Fruit fly (Drosophila melanogaster) whole organism, adult: ENCODE data around the gene CG10949.

Experiments used
- CG11617 ChIP-seq: fragments of 200-800 bp; sonication (Bioruptor generic); optimal IDR thresholded peaks from 2 replicates; lab custom pipeline; 2017; ENCODE audit warnings: mild to moderate bottlenecking, missing biosample characterization, missing genetic modification reagents, missing genetic modification characterization
- CG14711 ChIP-seq: fragments of 200-800 bp; sonication (Bioruptor generic); optimal IDR thresholded peaks from 2 replicates; lab custom pipeline; 2018; ENCODE audit warnings: missing biosample characterization, mild to moderate bottlenecking, missing genetic modification characterization, moderate library complexity
- CG1620 ChIP-seq: fragments of 200-800 bp; sonication (Bioruptor generic); optimal IDR thresholded peaks from 2 replicates; lab custom pipeline; 2016; ENCODE audit warnings: missing biosample characterization, missing genetic modification characterization
- CG5204 ChIP-seq: fragments of 200-800 bp; sonication (Bioruptor generic); optimal IDR thresholded peaks from 2 replicates; lab custom pipeline; 2016; ENCODE audit warnings: missing biosample characterization, missing genetic modification characterization
- CG7045 ChIP-seq: fragments of 200-800 bp; sonication (Bioruptor generic); optimal IDR thresholded peaks from 2 replicates; lab custom pipeline; 2017; ENCODE audit warnings: missing biosample characterization, mild to moderate bottlenecking, missing genetic modification characterization
- Crg-1 ChIP-seq: fragments of 200-800 bp; sonication (Bioruptor generic); optimal IDR thresholded peaks from 2 replicates; lab custom pipeline; 2016; ENCODE audit warnings: missing biosample characterization, missing genetic modification characterization
- Hr96 ChIP-seq: fragments of 200-800 bp; sonication (Bioruptor generic); optimal IDR thresholded peaks from 2 replicates; lab custom pipeline; 2016; ENCODE audit warnings: missing biosample characterization, missing genetic modification characterization
- bab1 ChIP-seq: fragments of 200-800 bp; sonication (Bioruptor generic); optimal IDR thresholded peaks from 3 replicates; lab custom pipeline; 2019; ENCODE audit warnings: missing biosample characterization, mild to moderate bottlenecking, missing genetic modification characterization, moderate library complexity
- cic ChIP-seq: fragments of 200-800 bp; sonication (Bioruptor generic); optimal IDR thresholded peaks from 2 replicates; lab custom pipeline; 2017; ENCODE audit warnings: missing biosample characterization, mild to moderate bottlenecking, missing genetic modification characterization, moderate library complexity
- cnc ChIP-seq, 2 experiments: fragments of >200 bp; optimal IDR thresholded peaks; 2 replicates each; lab custom pipeline; 2017
- kay ChIP-seq: fragments of 200-800 bp; sonication (Bioruptor generic); peaks from one replicate; lab custom pipeline; 2016; ENCODE audit warnings: missing biosample characterization, missing genetic modification characterization, borderline replicate concordance
- ovo ChIP-seq: fragments of 200-800 bp; sonication (Bioruptor generic); optimal IDR thresholded peaks from 2 replicates; lab custom pipeline; 2016; ENCODE audit warnings: missing biosample characterization, missing genetic modification characterization
- tj ChIP-seq: fragments of 200-800 bp; sonication (Bioruptor generic); optimal IDR thresholded peaks from 3 replicates; lab custom pipeline; 2017; ENCODE audit warnings: missing biosample characterization, mild to moderate bottlenecking, missing genetic modification characterization, moderate library complexity
- toe ChIP-seq: fragments of 200-800 bp; sonication (Bioruptor generic); optimal IDR thresholded peaks from 2 replicates; lab custom pipeline; 2016; ENCODE audit warnings: missing biosample characterization, missing genetic modification characterization

DNA sequence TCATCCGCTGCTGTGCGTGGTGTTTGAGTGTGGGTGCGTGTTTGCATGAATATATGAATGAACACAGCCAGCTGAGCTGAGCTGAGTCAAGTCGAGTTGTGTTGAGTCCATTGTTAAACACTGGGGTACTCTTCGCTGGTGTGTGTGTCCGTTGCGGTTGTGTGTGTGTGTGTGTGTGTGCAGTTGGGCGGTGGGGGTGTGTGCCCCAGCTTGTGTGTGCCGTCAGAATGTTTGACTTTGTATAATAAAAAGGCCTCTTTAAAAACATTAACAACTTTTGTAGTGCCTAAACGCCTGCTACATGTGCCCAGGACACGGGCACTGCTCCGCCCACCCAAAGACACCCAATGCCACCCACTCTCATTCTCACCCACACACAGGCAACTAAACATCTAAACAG lies 21.8 kb upstream of the CG10949 start:
- TF ChIP-seq kay (no peak), CG5204 (GFP tag; lab: Kevin White, UChicago) (no peak), CG11617 (GFP tag; lab: Kevin White, UChicago) (no peak), CG14711 (no peak), Crg-1 (GFP tag; lab: Kevin White, UChicago) (no peak), Hr96 (GFP tag; lab: Kevin White, UChicago) (no peak), cic (no peak), bab1 (GFP tag; lab: Kevin White, UChicago) (no peak), ovo (GFP tag; lab: Kevin White, UChicago) (no peak), CG1620 (GFP tag; lab: Kevin White, UChicago) (no peak), CG7045 (GFP tag; lab: Kevin White, UChicago) (no peak), tj (no peak), toe (GFP tag; lab: Kevin White, UChicago) (no peak), cnc (optimal IDR thresholded peaks at IDR 0.05; lab: Kevin White, UChicago) (no peak)
